Worm (Caenorhabditis elegans): Measurements from ENCODE around the gene Y43C5A.7.

DNA sequence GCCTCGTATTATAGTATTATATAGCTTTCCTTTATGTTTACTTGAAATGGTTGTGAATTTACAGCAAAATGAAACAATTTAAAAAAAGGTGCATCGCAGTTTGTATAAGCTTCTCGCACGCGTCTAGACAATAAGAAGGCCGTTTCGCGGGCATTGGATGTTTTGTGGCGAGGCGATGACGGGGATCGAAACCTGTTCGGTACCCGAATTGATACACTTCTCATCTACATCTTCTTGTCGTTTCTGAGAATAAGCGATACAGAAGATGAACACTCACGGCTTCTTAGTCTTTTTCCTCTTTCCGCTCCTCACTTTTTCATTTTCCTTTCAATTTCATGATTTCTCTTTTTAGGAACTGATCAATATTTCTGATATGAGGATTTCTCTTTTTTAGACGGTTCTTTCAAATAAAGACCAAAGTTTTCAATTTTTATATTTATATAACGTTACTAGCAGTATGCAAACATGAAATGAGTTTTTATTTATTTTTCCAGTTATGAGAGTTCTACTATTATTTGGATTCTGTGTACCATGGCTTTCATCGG is 31.3 kb upstream of the Y43C5A.7 start, which contains the start of gene F01G10.10:
- TF ChIP-seq fax-1 (tag; optimal IDR thresholded peaks at IDR 0.05) (no peak), ceh-18 (tag; optimal IDR thresholded peaks at IDR 0.05) (no peak), tbx-2 (tag; optimal IDR thresholded peaks at IDR 0.05) (no peak)

Measured in whole organism, late embryonic.